Worm (Caenorhabditis elegans) whole organism, L1 larva: ENCODE data around the gene flp-15.
A peak's percentile ranks its signal among the peaks of the same experiment; 100 is the strongest.

Experiments used
- C04F5.9 ChIP-seq: sonication (generic microtip); optimal IDR thresholded peaks from 2 replicates; lab custom pipeline; 2016; ENCODE audit warnings: missing genetic modification characterization, missing compliant biosample characterization
- C16A3.4 ChIP-seq: fragments of 150-350 bp; optimal IDR thresholded peaks from 2 replicates; lab custom pipeline; 2014; ENCODE audit warnings: missing biosample characterization, missing genetic modification characterization
- C34B4.2 ChIP-seq: sonication (generic microtip); optimal IDR thresholded peaks from 2 replicates; lab custom pipeline; 2017; ENCODE audit warnings: mild to moderate bottlenecking, missing genetic modification characterization, missing compliant biosample characterization
- F16B12.6 ChIP-seq: fragments of 150-350 bp; optimal IDR thresholded peaks from 2 replicates; lab custom pipeline; 2014; ENCODE audit warnings: missing biosample characterization, missing genetic modification characterization
- Y116A8C.19 ChIP-seq: sonication (generic microtip); optimal IDR thresholded peaks from 2 replicates; lab custom pipeline; 2016; ENCODE audit warnings: missing compliant biosample characterization, missing genetic modification characterization, borderline replicate concordance
- aha-1 ChIP-seq: fragments of 150-350 bp; optimal IDR thresholded peaks from 2 replicates; lab custom pipeline; 2014; ENCODE audit warnings: missing biosample characterization, missing genetic modification characterization
- aly-2 ChIP-seq: fragments of 150-350 bp; optimal IDR thresholded peaks from 2 replicates; lab custom pipeline; 2014; ENCODE audit warnings: missing biosample characterization, missing genetic modification characterization
- ama-1 ChIP-seq: fragments of 150-350 bp; optimal IDR thresholded peaks from 2 replicates; lab custom pipeline; 2014
- ceh-63 ChIP-seq: fragments of 200-800 bp; sonication (Bioruptor generic); optimal IDR thresholded peaks from 2 replicates; lab custom pipeline; 2018; ENCODE audit warnings: mild to moderate bottlenecking, missing genetic modification characterization, missing compliant biosample characterization
- ceh-8 ChIP-seq: fragments of 200-800 bp; sonication (Bioruptor generic); optimal IDR thresholded peaks from 2 replicates; lab custom pipeline; 2018; ENCODE audit warnings: mild to moderate bottlenecking, missing genetic modification characterization, moderate library complexity, missing compliant biosample characterization
- ceh-82 ChIP-seq, 3 experiments: fragments of 150-350 bp in 1 of 3; sonication (generic microtip) in 2 of 3; optimal IDR thresholded peaks; 2 replicates each; lab custom pipeline; 2014 to 2017; ENCODE audit warnings: missing biosample characterization in 3 of 3, missing genetic modification characterization in 3 of 3
- ceh-90 ChIP-seq: sonication (generic microtip); optimal IDR thresholded peaks from 2 replicates; lab custom pipeline; 2016; ENCODE audit warnings: missing genetic modification characterization, missing compliant biosample characterization
- dpl-1 ChIP-seq, 3 experiments: fragments of 150-350 bp in 2 of 3; sonication (generic microtip) in 1 of 3; optimal IDR thresholded peaks; 2 replicates each; lab custom pipeline; 2014 to 2017; ENCODE audit warnings: missing biosample characterization in 3 of 3, missing genetic modification characterization in 3 of 3, missing genetic modification reagents in 3 of 3
- efl-1 ChIP-seq, 4 experiments: fragments of 150-350 bp; optimal IDR thresholded peaks in 3 of 4; peaks in 1 of 4; 1 replicate in 1 of 4; 2 replicates in 3 of 4; lab custom pipeline; 2014; ENCODE audit warnings: missing biosample characterization in 2 of 4, missing genetic modification characterization in 2 of 4, missing genetic modification reagents in 2 of 4
- egl-13 ChIP-seq: sonication (generic microtip); optimal IDR thresholded peaks from 2 replicates; lab custom pipeline; 2016; ENCODE audit warnings: missing genotype, missing genetic modification reagents, missing genetic modification characterization, missing compliant biosample characterization
- egl-27 ChIP-seq, 2 experiments: fragments of 150-350 bp in 1 of 2; sonication (generic microtip); optimal IDR thresholded peaks; 3 replicates each; lab custom pipeline; 2017 to 2018; ENCODE audit warnings: missing biosample characterization in 2 of 2, missing genetic modification characterization in 2 of 2, missing genetic modification reagents in 2 of 2
- elt-3 ChIP-seq, 6 experiments: fragments of 150-350 bp in 1 of 6; sonication (generic microtip); optimal IDR thresholded peaks; 2 replicates each; lab custom pipeline; 2017 to 2018; ENCODE audit warnings: missing biosample characterization in 6 of 6, missing genetic modification characterization in 6 of 6, inconsistent platforms in 1 of 6
- ets-5 ChIP-seq: fragments of 200-800 bp; sonication (Bioruptor generic); IDR thresholded peaks from 2 replicates; pipeline ENCODE4 v1.3.6; 2022; ENCODE audit warnings: missing genetic modification characterization, missing compliant biosample characterization
- fkh-10 ChIP-seq: sonication (generic microtip); optimal IDR thresholded peaks from 2 replicates; lab custom pipeline; 2017; ENCODE audit warnings: missing biosample characterization, missing genetic modification reagents, missing genetic modification characterization
- fos-1 ChIP-seq: fragments of 150-350 bp; optimal IDR thresholded peaks from 2 replicates; lab custom pipeline; 2014; ENCODE audit warnings: missing biosample characterization, missing genetic modification characterization
- hlh-17 ChIP-seq: fragments of 200-800 bp; sonication (Bioruptor generic); optimal IDR thresholded peaks from 2 replicates; lab custom pipeline; 2018; ENCODE audit warnings: missing genetic modification characterization, mild to moderate bottlenecking, missing compliant biosample characterization, moderate library complexity, borderline replicate concordance
- hlh-4 ChIP-seq: sonication (generic microtip); optimal IDR thresholded peaks from 2 replicates; lab custom pipeline; 2016; ENCODE audit warnings: mild to moderate bottlenecking, missing genetic modification characterization, missing compliant biosample characterization
- irx-1 ChIP-seq: sonication (generic microtip); optimal IDR thresholded peaks from 2 replicates; lab custom pipeline; 2016; ENCODE audit warnings: missing genetic modification characterization, missing compliant biosample characterization
- isw-1 ChIP-seq: fragments of 200-800 bp; sonication (Bioruptor generic); IDR thresholded peaks from 2 replicates; pipeline ENCODE4 v1.3.6; 2022; ENCODE audit warnings: missing genetic modification characterization, missing compliant biosample characterization
- lin-13 ChIP-seq: fragments of 150-350 bp; optimal IDR thresholded peaks from 2 replicates; lab custom pipeline; 2014; ENCODE audit warnings: missing biosample characterization, missing genetic modification reagents, missing genetic modification characterization
- lin-14 ChIP-seq: fragments of 200-800 bp; sonication (Bioruptor generic); optimal IDR thresholded peaks from 2 replicates; lab custom pipeline; 2018; ENCODE audit warnings: mild to moderate bottlenecking, missing genetic modification characterization, moderate library complexity, missing compliant biosample characterization
- lin-15B ChIP-seq: fragments of 150-350 bp; sonication (generic microtip); optimal IDR thresholded peaks from 3 replicates; lab custom pipeline; 2014; ENCODE audit warnings: missing biosample characterization, missing genetic modification characterization
- lin-35 ChIP-seq, 2 experiments: fragments of 150-350 bp; optimal IDR thresholded peaks; 2 replicates each; lab custom pipeline; 2014; ENCODE audit warnings: missing biosample characterization in 2 of 2, missing genetic modification characterization in 2 of 2, missing genetic modification reagents in 2 of 2
- lir-3 ChIP-seq: sonication (generic microtip); optimal IDR thresholded peaks from 2 replicates; lab custom pipeline; 2016; ENCODE audit warnings: mild to moderate bottlenecking, missing genetic modification characterization, moderate library complexity, missing compliant biosample characterization; ENCODE audit not compliant: poor library complexity
- lsy-2 ChIP-seq, 2 experiments: fragments of 150-350 bp; optimal IDR thresholded peaks; 2 replicates each; lab custom pipeline; 2014; ENCODE audit warnings: missing biosample characterization in 2 of 2, missing genetic modification characterization in 2 of 2
- mab-9 ChIP-seq: fragments of 200-800 bp; sonication (Bioruptor generic); IDR thresholded peaks from 2 replicates; pipeline ENCODE4 v1.3.6; 2022; ENCODE audit warnings: missing genetic modification reagents, missing genetic modification characterization, missing compliant biosample characterization
- mef-2 ChIP-seq: fragments of 150-350 bp; optimal IDR thresholded peaks from 2 replicates; lab custom pipeline; 2014; ENCODE audit warnings: missing biosample characterization, missing genetic modification characterization
- nhr-19 ChIP-seq: fragments of 200-800 bp; sonication (Bioruptor generic); conservative IDR thresholded peaks from 2 replicates; pipeline ENCODE4 v1.3.6; 2022; ENCODE audit warnings: missing genetic modification characterization, missing compliant biosample characterization
- nhr-20 ChIP-seq: sonication (generic microtip); optimal IDR thresholded peaks from 2 replicates; lab custom pipeline; 2016; ENCODE audit warnings: mild to moderate bottlenecking, missing genetic modification characterization, missing compliant biosample characterization
- nhr-237 ChIP-seq: fragments of 150-350 bp; optimal IDR thresholded peaks from 2 replicates; lab custom pipeline; 2014; ENCODE audit warnings: missing biosample characterization, missing genetic modification characterization
- nhr-28 ChIP-seq: fragments of 150-350 bp; optimal IDR thresholded peaks from 2 replicates; lab custom pipeline; 2014; ENCODE audit warnings: missing biosample characterization, missing genetic modification characterization
- nhr-47 ChIP-seq: sonication (generic microtip); optimal IDR thresholded peaks from 2 replicates; lab custom pipeline; 2016; ENCODE audit warnings: mild to moderate bottlenecking, missing genetic modification characterization, moderate library complexity, missing compliant biosample characterization
- nhr-71 ChIP-seq: sonication (generic microtip); optimal IDR thresholded peaks from 2 replicates; lab custom pipeline; 2016; ENCODE audit warnings: mild to moderate bottlenecking, missing genetic modification characterization, moderate library complexity, missing compliant biosample characterization
- nhr-77 ChIP-seq: fragments of 150-350 bp; optimal IDR thresholded peaks from 2 replicates; lab custom pipeline; 2014; ENCODE audit warnings: missing biosample characterization, missing genetic modification characterization
- nhr-85 ChIP-seq: sonication (generic microtip); peaks from one replicate; lab custom pipeline; 2016; ENCODE audit warnings: missing genetic modification characterization, inconsistent platforms, missing compliant biosample characterization
- pag-3 ChIP-seq: sonication (generic microtip); optimal IDR thresholded peaks from 2 replicates; lab custom pipeline; 2017; ENCODE audit warnings: missing genetic modification characterization, mild to moderate bottlenecking, missing compliant biosample characterization, antibody characterized with exemption, borderline replicate concordance; ENCODE audit not compliant: insufficient read depth
- pax-3 ChIP-seq: fragments of 200-800 bp; sonication (Bioruptor generic); optimal IDR thresholded peaks from 2 replicates; lab custom pipeline; 2018; ENCODE audit warnings: mild to moderate bottlenecking, missing genetic modification characterization, moderate library complexity, missing compliant biosample characterization
- snu-23 ChIP-seq: sonication (generic microtip); optimal IDR thresholded peaks from 2 replicates; lab custom pipeline; 2016; ENCODE audit warnings: missing genetic modification characterization, missing compliant biosample characterization
- sup-37 ChIP-seq: fragments of 200-800 bp; sonication (Bioruptor generic); optimal IDR thresholded peaks from 2 replicates; lab custom pipeline; 2018; ENCODE audit warnings: mild to moderate bottlenecking, missing genetic modification characterization, missing compliant biosample characterization
- swsn-7 ChIP-seq: sonication (generic microtip); optimal IDR thresholded peaks from 2 replicates; lab custom pipeline; 2016; ENCODE audit warnings: missing genetic modification characterization, missing compliant biosample characterization
- tbx-2 ChIP-seq: sonication (generic microtip); optimal IDR thresholded peaks from 2 replicates; lab custom pipeline; 2016; ENCODE audit warnings: missing genetic modification characterization, missing compliant biosample characterization
- unc-130 ChIP-seq: fragments of 150-350 bp; optimal IDR thresholded peaks from 2 replicates; lab custom pipeline; 2017; ENCODE audit warnings: missing biosample characterization, missing genetic modification characterization, inconsistent platforms
- unc-62 ChIP-seq: fragments of 150-350 bp; optimal IDR thresholded peaks from 2 replicates; lab custom pipeline; 2014; ENCODE audit warnings: missing biosample characterization, missing genetic modification reagents, missing genetic modification characterization
- unc-98 ChIP-seq: fragments of 200-800 bp; sonication (Bioruptor generic); IDR thresholded peaks from 2 replicates; pipeline ENCODE4 v1.3.6; 2022; ENCODE audit warnings: missing genetic modification characterization, missing compliant biosample characterization
- xbp-1 ChIP-seq: sonication (generic microtip); optimal IDR thresholded peaks from 2 replicates; lab custom pipeline; 2016; ENCODE audit warnings: missing genetic modification characterization, missing compliant biosample characterization
- zag-1 ChIP-seq: fragments of 150-350 bp; optimal IDR thresholded peaks from 2 replicates; lab custom pipeline; 2014; ENCODE audit warnings: missing biosample characterization, missing genetic modification characterization
- zip-4 ChIP-seq: fragments of 200-800 bp; sonication (Bioruptor generic); optimal IDR thresholded peaks from 2 replicates; lab custom pipeline; 2018; ENCODE audit warnings: mild to moderate bottlenecking, missing genetic modification characterization, moderate library complexity, missing compliant biosample characterization
- ztf-11 ChIP-seq, 2 experiments: sonication (generic microtip); optimal IDR thresholded peaks; 2 replicates each; lab custom pipeline; 2016 to 2017; ENCODE audit warnings: missing genetic modification characterization in 2 of 2, missing biosample characterization in 1 of 2, missing compliant biosample characterization in 1 of 2

flp-15 gene

DNA sequence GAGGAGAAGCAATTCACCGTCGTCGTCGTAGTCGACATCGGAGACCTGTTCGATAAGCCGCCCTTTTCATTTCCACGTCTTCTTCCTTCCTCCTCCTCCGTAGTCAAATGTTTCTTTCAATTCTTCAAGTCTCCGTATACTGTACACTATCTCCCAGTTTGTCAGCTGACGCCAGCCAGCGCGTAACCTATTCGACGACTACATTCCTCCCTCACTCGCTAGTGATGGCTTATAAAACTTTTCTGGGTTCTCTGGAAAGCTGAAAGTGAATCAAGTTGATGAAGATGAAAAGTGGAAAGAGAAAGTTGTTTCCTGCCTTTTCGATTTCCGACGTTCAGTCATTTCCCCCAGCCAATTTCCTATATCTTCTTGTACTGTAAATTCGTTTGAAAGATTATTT lies 41.5 kb upstream of the flp-15 start:
- TF ChIP-seq nhr-77 (tag; lab: Kevin White, UChicago) (no peak), irx-1 (tag; lab: Kevin White, UChicago) (no peak), unc-62 (GFP tag; lab: Kevin White, UChicago) (no peak), egl-27 (tag; optimal IDR thresholded peaks at IDR 0.05; lab: Kevin White, UChicago) (no peak), C16A3.4 (tag; lab: Kevin White, UChicago) (no peak), nhr-19 (GFP tag; lab: Robert Waterston, UW) (no peak), pax-3 (tag; lab: Kevin White, UChicago) (no peak), fkh-10 (GFP tag; lab: Kevin White, UChicago) (no peak), pag-3 (tag; lab: Kevin White, UChicago) (no peak), snu-23 (GFP tag; lab: Kevin White, UChicago) (peak; percentile 32), lin-14 (no peak), C34B4.2 (no peak), unc-98 (GFP tag; lab: Robert Waterston, UW) (no peak), elt-3 (tag; optimal IDR thresholded peaks at IDR 0.05; lab: Kevin White, UChicago) (peak in 1 of 6 experiments; percentile 17), lsy-2 (tag; optimal IDR thresholded peaks at IDR 0.05; lab: Kevin White, UChicago) (peak in 1 of 2 experiments; percentile 30), zip-4 (no peak), zag-1 (tag; lab: Kevin White, UChicago) (no peak), nhr-71 (tag; lab: Kevin White, UChicago) (no peak), tbx-2 (tag; lab: Kevin White, UChicago) (no peak), hlh-4 (no peak), nhr-28 (tag; lab: Kevin White, UChicago) (no peak), xbp-1 (tag; lab: Kevin White, UChicago) (no peak), lin-15B (tag; lab: Kevin White, UChicago) (no peak), lin-13 (GFP tag; lab: Kevin White, UChicago) (no peak), F16B12.6 (tag; lab: Kevin White, UChicago) (no peak), dpl-1 (GFP tag; optimal IDR thresholded peaks at IDR 0.05; lab: Kevin White, UChicago) (no peak), lin-35 (GFP tag; optimal IDR thresholded peaks at IDR 0.05; lab: Kevin White, UChicago) (peak in 1 of 2 experiments; percentile 31), efl-1 (optimal IDR thresholded peaks at IDR 0.05; lab: Kevin White, UChicago) (no peak), efl-1 (GFP tag; optimal IDR thresholded peaks at IDR 0.05 in 1 of 2; lab: Kevin White, UChicago) (peak in 1 of 2 experiments; percentile 21), ceh-82 (tag; optimal IDR thresholded peaks at IDR 0.05; lab: Kevin White, UChicago) (no peak), nhr-47 (tag; lab: Kevin White, UChicago) (no peak), nhr-20 (peak; percentile 39), ama-1 (lab: Kevin White, UChicago) (no peak), hlh-17 (GFP tag; lab: Kevin White, UChicago) (no peak), isw-1 (no peak), aha-1 (tag; lab: Kevin White, UChicago) (no peak), aly-2 (no peak), mab-9 (no peak), fos-1 (tag; lab: Kevin White, UChicago) (no peak), egl-13 (tag; lab: Kevin White, UChicago) (no peak), Y116A8C.19 (tag; lab: Kevin White, UChicago) (no peak), ceh-8 (GFP tag; lab: Kevin White, UChicago) (no peak), lir-3 (no peak), nhr-237 (tag; lab: Kevin White, UChicago) (no peak), nhr-85 (no peak), ets-5 (GFP tag; lab: Robert Waterston, UW) (no peak), ceh-90 (tag; lab: Kevin White, UChicago) (no peak), C04F5.9 (no peak), sup-37 (GFP tag; lab: Kevin White, UChicago) (no peak), ceh-63 (GFP tag; lab: Kevin White, UChicago) (no peak), swsn-7 (tag; lab: Kevin White, UChicago) (no peak), ztf-11 (tag; optimal IDR thresholded peaks at IDR 0.05; lab: Kevin White, UChicago) (no peak), mef-2 (tag; lab: Kevin White, UChicago) (no peak), unc-130 (tag; lab: Kevin White, UChicago) (no peak)
